Worm (Caenorhabditis elegans): ENCODE results near the gene nrf-6.

DNA sequence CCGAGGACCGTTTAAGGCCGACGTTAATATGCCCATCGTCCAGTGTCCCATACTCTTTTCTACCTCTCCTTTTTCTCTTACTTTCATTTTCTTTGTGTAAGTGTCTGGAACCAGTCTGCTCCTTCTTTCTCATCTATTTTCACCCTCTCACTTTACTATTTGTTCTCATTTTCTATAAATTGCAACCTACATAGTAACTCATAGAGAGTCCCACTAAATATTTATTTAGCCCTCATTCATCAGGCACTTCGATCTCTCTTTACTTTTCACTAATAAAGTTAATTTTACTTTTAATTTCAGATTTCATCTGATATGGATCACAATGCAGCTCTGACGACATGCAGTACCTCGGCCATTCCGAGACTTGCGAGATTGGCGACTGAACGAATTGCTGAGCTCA, 15.1 kb downstream of the nrf-6 start, which contains the start of gene zyg-11:
- TF ChIP-seq ztf-29 (GFP tag; IDR thresholded peaks at IDR 0.05) (no peak), med-1 (GFP tag; optimal IDR thresholded peaks at IDR 0.05; ENCODE audit: insufficient read depth) (no peak), klf-2 (GFP tag; conservative IDR thresholded peaks at IDR 0.05) (no peak)
